Fruit fly (Drosophila melanogaster) whole organism, embryonic: ENCODE results near the gene Sap130.

Experiments
- Asciz ChIP-seq: fragments of 200-800 bp; sonication (Bioruptor generic); optimal IDR thresholded peaks from 2 replicates; lab custom pipeline; 2017; ENCODE audit warnings: missing biosample characterization, mild to moderate bottlenecking, missing genetic modification characterization, missing genetic modification reagents
- Atf-2 ChIP-seq: fragments of 200-800 bp; sonication (Bioruptor generic); optimal IDR thresholded peaks from 2 replicates; lab custom pipeline; 2016; ENCODE audit warnings: missing biosample characterization, missing genetic modification characterization
- CG10147 ChIP-seq: fragments of 200-800 bp; sonication (Bioruptor generic); optimal IDR thresholded peaks from 2 replicates; lab custom pipeline; 2019; ENCODE audit warnings: missing biosample characterization, mild to moderate bottlenecking, missing genetic modification characterization, moderate library complexity
- CG11093 ChIP-seq: fragments of 200-800 bp; sonication (Bioruptor generic); IDR thresholded peaks from 3 replicates; pipeline ENCODE4 v1.3.6; 2022; ENCODE audit warnings: missing biosample characterization, missing genetic modification characterization
- CG11695 ChIP-seq: fragments of 200-800 bp; sonication (Bioruptor generic); IDR thresholded peaks from 3 replicates; pipeline ENCODE4 v1.3.6; 2022; ENCODE audit warnings: missing biosample characterization, missing genetic modification characterization
- CG12744 ChIP-seq: fragments of 200-800 bp; sonication (Bioruptor generic); optimal IDR thresholded peaks from 2 replicates; lab custom pipeline; 2016; ENCODE audit warnings: missing biosample characterization, missing genetic modification characterization
- CG15514 ChIP-seq: fragments of 200-800 bp; sonication (Bioruptor generic); optimal IDR thresholded peaks from 3 replicates; lab custom pipeline; 2017; ENCODE audit warnings: missing biosample characterization, missing genetic modification characterization, mild to moderate bottlenecking, moderate library complexity, missing genetic modification reagents
- CG16779 ChIP-seq: fragments of 200-800 bp; sonication (Bioruptor generic); IDR thresholded peaks from 2 replicates; pipeline ENCODE4 v1.3.6; 2022; ENCODE audit warnings: missing biosample characterization, missing genetic modification characterization
- CG16815 ChIP-seq: fragments of 200-800 bp; sonication (Bioruptor generic); optimal IDR thresholded peaks from 3 replicates; lab custom pipeline; 2017; ENCODE audit warnings: missing biosample characterization, mild to moderate bottlenecking, missing genetic modification characterization
- CG18262 ChIP-seq: fragments of 200-800 bp; optimal IDR thresholded peaks from 3 replicates; lab custom pipeline; 2019; ENCODE audit warnings: missing biosample characterization, mild to moderate bottlenecking, missing genetic modification characterization, moderate library complexity
- CG2116 ChIP-seq: fragments of 200-800 bp; sonication (Bioruptor generic); optimal IDR thresholded peaks from 3 replicates; lab custom pipeline; 2018; ENCODE audit warnings: missing biosample characterization, mild to moderate bottlenecking, missing genetic modification characterization
- CG2120 ChIP-seq: fragments of 200-800 bp; sonication (Bioruptor generic); optimal IDR thresholded peaks from 3 replicates; lab custom pipeline; 2016; ENCODE audit warnings: missing biosample characterization, missing genetic modification characterization
- CG2129 ChIP-seq: fragments of 200-800 bp; sonication (Bioruptor generic); IDR thresholded peaks from 2 replicates; pipeline ENCODE4 v1.3.6; 2022; ENCODE audit warnings: missing biosample characterization, missing genetic modification characterization; ENCODE audit not compliant: partially characterized antibody
- CG4282 ChIP-seq: fragments of 200-800 bp; sonication (Bioruptor generic); optimal IDR thresholded peaks from 2 replicates; lab custom pipeline; 2016; ENCODE audit warnings: missing biosample characterization, missing genetic modification characterization
- CG4328 ChIP-seq: fragments of 200-800 bp; sonication (Bioruptor generic); optimal IDR thresholded peaks from 3 replicates; lab custom pipeline; 2017; ENCODE audit warnings: missing biosample characterization, missing genetic modification reagents, missing genetic modification characterization
- CG4360 ChIP-seq: fragments of 200-800 bp; sonication (Bioruptor generic); IDR thresholded peaks from 2 replicates; pipeline ENCODE4 v1.3.6; 2022; ENCODE audit warnings: missing biosample characterization, missing genetic modification characterization
- CG43689 ChIP-seq: fragments of 200-800 bp; sonication (Bioruptor generic); IDR thresholded peaks from 2 replicates; pipeline ENCODE4 v1.3.6; 2022; ENCODE audit warnings: missing biosample characterization, missing genetic modification characterization
- CG6791 ChIP-seq: fragments of 200-800 bp; sonication (Bioruptor generic); IDR thresholded peaks from 3 replicates; pipeline ENCODE4 v1.3.6; 2022; ENCODE audit warnings: missing biosample characterization, missing genetic modification characterization; ENCODE audit not compliant: partially characterized antibody
- CG6854 ChIP-seq: fragments of 200-800 bp; sonication (Bioruptor generic); optimal IDR thresholded peaks from 3 replicates; lab custom pipeline; 2017; ENCODE audit warnings: missing biosample characterization, mild to moderate bottlenecking, missing genetic modification characterization
- CG8944 ChIP-seq: fragments of 200-800 bp; sonication (Bioruptor generic); optimal IDR thresholded peaks from 3 replicates; lab custom pipeline; 2016; ENCODE audit warnings: missing biosample characterization, missing genetic modification characterization
- CG9437 ChIP-seq: fragments of 200-800 bp; sonication (Bioruptor generic); optimal IDR thresholded peaks from 2 replicates; lab custom pipeline; 2018; ENCODE audit warnings: missing biosample characterization, mild to moderate bottlenecking, missing genetic modification characterization
- CkIIα-i1 ChIP-seq: fragments of 200-800 bp; sonication (Bioruptor generic); IDR thresholded peaks from 2 replicates; pipeline ENCODE4 v1.3.6; 2022; ENCODE audit warnings: missing biosample characterization, missing genetic modification characterization
- D19A ChIP-seq: fragments of 200-800 bp; optimal IDR thresholded peaks from 3 replicates; lab custom pipeline; 2019; ENCODE audit warnings: missing biosample characterization, mild to moderate bottlenecking, missing genetic modification characterization, moderate library complexity
- E2f2 ChIP-seq: fragments of 200-800 bp; sonication (Bioruptor generic); IDR thresholded peaks from 2 replicates; pipeline ENCODE4 v1.3.6; 2022; ENCODE audit warnings: missing biosample characterization, missing genetic modification characterization
- Elba2 ChIP-seq: fragments of 200-800 bp; sonication (Bioruptor generic); optimal IDR thresholded peaks from 3 replicates; lab custom pipeline; 2016; ENCODE audit warnings: missing biosample characterization, missing genetic modification characterization
- HmgZ ChIP-seq: fragments of 200-800 bp; sonication (Bioruptor generic); optimal IDR thresholded peaks from 2 replicates; lab custom pipeline; 2018; ENCODE audit warnings: missing biosample characterization, mild to moderate bottlenecking, missing genetic modification characterization
- Kr ChIP-seq: fragments of 200-800 bp; sonication (Bioruptor generic); optimal IDR thresholded peaks from 2 replicates; lab custom pipeline; 2017; ENCODE audit warnings: missing biosample characterization, mild to moderate bottlenecking, missing genetic modification characterization
- NFAT ChIP-seq: fragments of 200-800 bp; sonication (Bioruptor generic); IDR thresholded peaks from 2 replicates; pipeline ENCODE4 v1.3.6; 2022; ENCODE audit warnings: missing biosample characterization, missing genetic modification characterization
- Nf-YB ChIP-seq: fragments of 200-800 bp; sonication (Bioruptor generic); optimal IDR thresholded peaks from 3 replicates; lab custom pipeline; 2019; ENCODE audit warnings: missing biosample characterization, mild to moderate bottlenecking, missing genetic modification characterization, moderate library complexity
- Rx ChIP-seq: fragments of 200-800 bp; sonication (Bioruptor generic); IDR thresholded peaks from 2 replicates; pipeline ENCODE4 v1.3.6; 2022; ENCODE audit warnings: missing biosample characterization, missing genetic modification characterization
- TFAM ChIP-seq: fragments of 200-800 bp; sonication (Bioruptor generic); optimal IDR thresholded peaks from 2 replicates; lab custom pipeline; 2017; ENCODE audit warnings: missing biosample characterization, missing genetic modification characterization, inconsistent platforms
- ato ChIP-seq: fragments of 200-800 bp; sonication (Bioruptor generic); IDR thresholded peaks from 2 replicates; pipeline ENCODE4 v1.3.6; 2022; ENCODE audit warnings: missing biosample characterization, missing genetic modification characterization; ENCODE audit not compliant: partially characterized antibody
- bab2 ChIP-seq: fragments of 200-800 bp; sonication (Bioruptor generic); optimal IDR thresholded peaks from 2 replicates; lab custom pipeline; 2016; ENCODE audit warnings: missing biosample characterization, missing genetic modification characterization
- cg ChIP-seq: fragments of 200-800 bp; sonication (Bioruptor generic); optimal IDR thresholded peaks from 3 replicates; lab custom pipeline; 2019; ENCODE audit warnings: missing biosample characterization, mild to moderate bottlenecking, missing genetic modification characterization, moderate library complexity
- ci ChIP-seq: fragments of 200-800 bp; sonication (Bioruptor generic); IDR thresholded peaks from 3 replicates; pipeline ENCODE4 v1.3.6; 2022; ENCODE audit warnings: missing biosample characterization, missing genetic modification characterization
- dmrt11E ChIP-seq: fragments of 200-800 bp; sonication (Bioruptor generic); optimal IDR thresholded peaks from 3 replicates; lab custom pipeline; 2018; ENCODE audit warnings: missing biosample characterization, mild to moderate bottlenecking, missing genetic modification characterization, moderate library complexity
- eyg ChIP-seq: fragments of 200-800 bp; sonication (Bioruptor generic); optimal IDR thresholded peaks from 3 replicates; lab custom pipeline; 2016; ENCODE audit warnings: missing biosample characterization, missing genetic modification characterization
- fd64A ChIP-seq: fragments of 200-800 bp; sonication (Bioruptor generic); optimal IDR thresholded peaks from 3 replicates; lab custom pipeline; 2018; ENCODE audit warnings: missing biosample characterization, mild to moderate bottlenecking, missing genetic modification characterization
- h ChIP-seq: fragments of >200 bp; optimal IDR thresholded peaks from 2 replicates; lab custom pipeline; 2017
- hb ChIP-seq: fragments of 200-800 bp; sonication (Bioruptor generic); IDR thresholded peaks from 3 replicates; pipeline ENCODE4 v1.3.6; 2022; ENCODE audit warnings: missing biosample characterization, missing genetic modification characterization; ENCODE audit not compliant: partially characterized antibody
- hkb ChIP-seq, 2 experiments: fragments of 200-800 bp in 1 of 2; fragments of >200 bp in 1 of 2; sonication (Bioruptor generic) in 1 of 2; IDR thresholded peaks in 1 of 2; optimal IDR thresholded peaks in 1 of 2; 2 replicates each; pipeline versions ENCODE4 v1.3.6 to Lab custom; 2017 to 2022; ENCODE audit warnings: missing biosample characterization in 1 of 2, missing genetic modification characterization in 1 of 2
- jigr1 ChIP-seq: fragments of 200-800 bp; sonication (Bioruptor generic); IDR thresholded peaks from 3 replicates; pipeline ENCODE4 v1.3.6; 2022; ENCODE audit warnings: missing biosample characterization, missing genetic modification characterization
- lmd ChIP-seq: fragments of 200-800 bp; sonication (Bioruptor generic); IDR thresholded peaks from 2 replicates; pipeline ENCODE4 v1.3.6; 2022; ENCODE audit warnings: missing biosample characterization, missing genetic modification characterization
- p53 ChIP-seq: fragments of 200-800 bp; sonication (Bioruptor generic); optimal IDR thresholded peaks from 2 replicates; lab custom pipeline; 2016; ENCODE audit warnings: missing biosample characterization, missing genetic modification characterization
- pnt ChIP-seq: fragments of 200-800 bp; sonication (Bioruptor generic); optimal IDR thresholded peaks from 3 replicates; lab custom pipeline; 2016; ENCODE audit warnings: missing biosample characterization, missing genetic modification characterization
- psq ChIP-seq: fragments of 200-800 bp; sonication (Bioruptor generic); optimal IDR thresholded peaks from 2 replicates; lab custom pipeline; 2017; ENCODE audit warnings: missing biosample characterization, missing genetic modification characterization
- toy ChIP-seq: fragments of 200-800 bp; sonication (Bioruptor generic); IDR thresholded peaks from 2 replicates; pipeline ENCODE4 v1.3.6; 2022; ENCODE audit warnings: missing biosample characterization, missing genetic modification characterization
- unc-4 ChIP-seq: fragments of 200-800 bp; sonication (Bioruptor generic); IDR thresholded peaks from 2 replicates; pipeline ENCODE4 v1.3.6; 2022; ENCODE audit warnings: missing biosample characterization, missing genetic modification characterization; ENCODE audit not compliant: partially characterized antibody
- vvl ChIP-seq: fragments of 200-800 bp; sonication (Bioruptor generic); IDR thresholded peaks from 2 replicates; pipeline ENCODE4 v1.3.6; 2022; ENCODE audit warnings: missing biosample characterization, missing genetic modification characterization
- wek ChIP-seq: fragments of 200-800 bp; sonication (Bioruptor generic); optimal IDR thresholded peaks from 3 replicates; lab custom pipeline; 2018; ENCODE audit warnings: missing biosample characterization, mild to moderate bottlenecking, missing genetic modification characterization, moderate library complexity
- zf30C ChIP-seq: fragments of 200-800 bp; sonication (Bioruptor generic); optimal IDR thresholded peaks from 3 replicates; lab custom pipeline; 2018; ENCODE audit warnings: missing biosample characterization, mild to moderate bottlenecking, missing genetic modification characterization
- zfh1 ChIP-seq: fragments of 200-800 bp; sonication (Bioruptor generic); IDR thresholded peaks from 3 replicates; pipeline ENCODE4 v1.3.6; 2022; ENCODE audit warnings: missing biosample characterization, missing genetic modification characterization

Sap130 gene

DNA sequence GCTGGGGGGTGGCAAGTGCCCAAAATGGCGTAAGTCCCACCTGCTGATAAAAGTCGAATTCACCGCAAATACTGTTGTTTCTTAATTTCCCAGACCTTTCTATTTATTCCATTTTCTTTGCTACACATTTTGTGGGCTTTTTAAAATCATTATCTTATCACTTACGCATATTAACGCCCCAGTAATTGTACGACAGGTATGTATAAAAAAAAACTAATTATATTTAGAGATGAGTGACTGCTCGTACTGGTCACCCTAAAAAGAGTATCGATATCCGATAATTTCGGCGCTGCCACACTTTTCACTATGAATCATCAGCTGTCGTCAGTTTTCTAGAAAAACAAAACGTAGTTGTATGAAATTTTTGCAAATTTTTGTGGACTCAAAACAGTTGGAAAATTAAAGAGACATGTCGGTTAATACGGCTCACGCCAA, 44.2 kb downstream of the Sap130 start, which contains the start of the genes CG10948 and Wbp2 (continued):
- peak; percentile 54 for TF ChIP-seq psq (GFP tag; lab: Kevin White, UChicago)
- TF ChIP-seq toy (GFP tag; lab: Robert Waterston, UW): no peak
- peak; percentile 9 for TF ChIP-seq HmgZ (tag; lab: Kevin White, UChicago)
- no peak for TF ChIP-seq Elba2
- TF ChIP-seq Rx (GFP tag; lab: Robert Waterston, UW): no peak
- no peak for TF ChIP-seq zfh1
- TF ChIP-seq CG6854 (GFP tag; lab: Kevin White, UChicago): peak; percentile 47
- no peak for TF ChIP-seq jigr1
- TF ChIP-seq NFAT (GFP tag; lab: Robert Waterston, UW): no peak
- no peak for TF ChIP-seq p53
- TF ChIP-seq CG15514: no peak
- TF ChIP-seq dmrt11E (tag; lab: Kevin White, UChicago): no peak
- no peak for TF ChIP-seq CG4328 (GFP tag; lab: Kevin White, UChicago)
- TF ChIP-seq CkIIα-i1 (GFP tag; lab: Robert Waterston, UW): no peak
- TF ChIP-seq CG2129: no peak
- TF ChIP-seq hb (GFP tag; lab: Robert Waterston, UW): no peak
- no peak for TF ChIP-seq CG16779 (GFP tag; lab: Robert Waterston, UW)
- TF ChIP-seq CG9437 (GFP tag; lab: Kevin White, UChicago): peak; percentile 33
- no peak for TF ChIP-seq Nf-YB (GFP tag; lab: Kevin White, UChicago)
- TF ChIP-seq CG11695: no peak
- no peak for TF ChIP-seq CG18262 (tag; lab: Kevin White, UChicago)
- no peak for TF ChIP-seq wek (GFP tag; lab: Kevin White, UChicago)
- no peak for TF ChIP-seq Asciz (GFP tag; lab: Kevin White, UChicago)
- no peak for TF ChIP-seq TFAM (GFP tag; lab: Kevin White, UChicago)
- no peak for TF ChIP-seq lmd (GFP tag; lab: Robert Waterston, UW)
- TF ChIP-seq CG11093 (GFP tag; lab: Robert Waterston, UW): no peak
- TF ChIP-seq ci: no peak
- TF ChIP-seq CG2116: peak; percentile 77
- no peak for TF ChIP-seq bab2 (GFP tag; lab: Kevin White, UChicago)
- TF ChIP-seq CG8944 (GFP tag; lab: Kevin White, UChicago): no peak
- no peak for TF ChIP-seq CG10147 (GFP tag; lab: Kevin White, UChicago)
- no peak for TF ChIP-seq CG4282 (GFP tag; lab: Kevin White, UChicago)
- TF ChIP-seq h (lab: Kevin White, UChicago): no peak
- TF ChIP-seq CG4360 (GFP tag; lab: Robert Waterston, UW): no peak
- no peak for TF ChIP-seq fd64A (GFP tag; lab: Kevin White, UChicago)
- TF ChIP-seq E2f2 (GFP tag; lab: Robert Waterston, UW): no peak; the same call in 1 of the 2 replicates
- no peak for TF ChIP-seq CG16815 (GFP tag; lab: Kevin White, UChicago)
- TF ChIP-seq CG2120 (GFP tag; lab: Kevin White, UChicago): peak; percentile 19
- TF ChIP-seq hkb (optimal IDR thresholded peaks at IDR 0.05; lab: Kevin White, UChicago): no peak
- TF ChIP-seq hkb (GFP tag; IDR thresholded peaks at IDR 0.05; lab: Robert Waterston, UW): no peak
- TF ChIP-seq ato: no peak
- TF ChIP-seq zf30C (GFP tag; lab: Kevin White, UChicago): no peak
- no peak; the same call in 2 of the 3 replicates for TF ChIP-seq CG6791 (GFP tag; lab: Robert Waterston, UW)
- no peak for TF ChIP-seq cg (GFP tag; lab: Kevin White, UChicago)
- TF ChIP-seq Atf-2 (GFP tag; lab: Kevin White, UChicago): no peak
- no peak for TF ChIP-seq Kr (GFP tag; lab: Kevin White, UChicago)
- no peak for TF ChIP-seq CG43689 (GFP tag; lab: Robert Waterston, UW)
- no peak for TF ChIP-seq pnt (GFP tag; lab: Kevin White, UChicago)
- TF ChIP-seq vvl: no peak
- TF ChIP-seq eyg: no peak
- TF ChIP-seq D19A (tag; lab: Kevin White, UChicago): no peak
- TF ChIP-seq CG12744 (GFP tag; lab: Kevin White, UChicago): no peak
- peak; percentile 58 for TF ChIP-seq unc-4 (GFP tag; lab: Robert Waterston, UW)
